Worm (Caenorhabditis elegans): ENCODE results near the gene srh-258.

DNA sequence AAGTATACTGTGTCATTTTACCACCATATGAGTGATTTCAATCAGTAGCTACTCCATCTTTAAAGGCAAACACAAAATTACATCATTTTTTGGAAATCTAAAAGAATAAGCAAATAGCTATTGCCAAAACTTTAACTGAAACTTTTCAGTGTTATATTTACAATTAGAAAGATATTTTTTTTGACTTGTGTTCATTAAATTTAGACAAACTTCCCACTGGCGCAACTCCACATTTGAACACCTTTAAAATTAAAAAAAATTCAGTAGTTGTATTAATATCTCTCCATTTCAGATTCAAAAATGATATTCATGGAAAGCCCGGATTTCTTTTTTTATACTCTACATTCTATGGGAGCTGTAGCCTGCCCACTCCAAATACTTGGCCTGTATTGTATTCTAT is 8.9 kb downstream of the srh-258 start, which contains the start of gene srh-264:
- TF ChIP-seq tbx-2 (tag; optimal IDR thresholded peaks at IDR 0.05) (no peak), pqm-1 (tag; optimal IDR thresholded peaks at IDR 0.05) (no peak), unc-62 (GFP tag; optimal IDR thresholded peaks at IDR 0.05) (no peak), nhr-28 (tag; optimal IDR thresholded peaks at IDR 0.05) (no peak), jun-1 (tag; optimal IDR thresholded peaks at IDR 0.05) (no peak), ceh-8 (GFP tag; optimal IDR thresholded peaks at IDR 0.05) (no peak), unc-98 (GFP tag; IDR thresholded peaks at IDR 0.05) (no peak)
